Worm (Caenorhabditis elegans): ENCODE measurements around the gene fbxc-52.

DNA sequence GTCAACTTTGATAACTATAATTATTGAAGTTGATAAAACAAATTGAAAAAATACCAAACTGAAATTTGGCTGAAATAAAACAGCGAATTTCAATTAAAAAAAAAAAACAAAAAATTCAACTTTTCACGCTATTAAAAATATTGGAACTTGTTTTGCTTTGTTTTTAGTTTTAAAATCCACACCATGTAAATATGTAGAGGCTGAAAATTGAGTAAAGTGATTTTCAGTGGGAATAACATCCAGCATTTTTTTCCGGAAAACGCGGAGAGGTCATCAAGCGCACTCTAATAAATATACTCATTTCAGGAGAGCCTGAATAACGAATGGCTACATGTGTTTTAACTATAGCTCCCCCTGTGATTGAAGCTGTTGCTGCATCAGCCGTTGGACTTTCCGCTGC is 36.5 kb downstream of the fbxc-52 start, which contains the start of gene rcd-1:
- TF ChIP-seq K11D2.4 (GFP tag; IDR thresholded peaks at IDR 0.05): no peak
- no peak for TF ChIP-seq rcor-1 (GFP tag; IDR thresholded peaks at IDR 0.05)
- TF ChIP-seq let-607 (tag; optimal IDR thresholded peaks at IDR 0.05): no peak
- TF ChIP-seq attf-5 (GFP tag; optimal IDR thresholded peaks at IDR 0.05): no peak
- TF ChIP-seq F57C9.4 (tag; optimal IDR thresholded peaks at IDR 0.05): no peak
- TF ChIP-seq nhr-90 (tag; optimal IDR thresholded peaks at IDR 0.05): no peak
- TF ChIP-seq aptf-2 (GFP tag; conservative IDR thresholded peaks at IDR 0.05): no peak
- no peak for TF ChIP-seq ztf-28 (GFP tag; IDR thresholded peaks at IDR 0.05)
- no peak for TF ChIP-seq snpc-3.4 (tag; optimal IDR thresholded peaks at IDR 0.05)
- TF ChIP-seq ama-1 (optimal IDR thresholded peaks at IDR 0.05): no peak
- no peak for TF ChIP-seq ama-1 (GFP tag; optimal IDR thresholded peaks at IDR 0.05)

Data from whole organism, young adult.